Worm (Caenorhabditis elegans) whole organism, late embryonic: ENCODE measurements around the gene W09D6.4.
A peak's percentile ranks its signal among the peaks of the same experiment; 100 is the strongest.

Experiments used
- ama-1 ChIP-seq: fragments of 150-350 bp; optimal IDR thresholded peaks from 2 replicates; lab custom pipeline; 2014
- dve-1 ChIP-seq: sonication (generic microtip); optimal IDR thresholded peaks from 2 replicates; lab custom pipeline; 2017; ENCODE audit warnings: antibody characterized with exemption, mild to moderate bottlenecking, missing genetic modification characterization, missing compliant biosample characterization
- nhr-11 ChIP-seq: fragments of 150-350 bp; optimal IDR thresholded peaks from 2 replicates; lab custom pipeline; 2014; ENCODE audit warnings: missing biosample characterization, missing genetic modification characterization
- nhr-232 ChIP-seq: sonication (generic microtip); optimal IDR thresholded peaks from 2 replicates; lab custom pipeline; 2016; ENCODE audit warnings: missing genetic modification characterization, missing compliant biosample characterization
- pqm-1 ChIP-seq: sonication (generic microtip); optimal IDR thresholded peaks from 2 replicates; lab custom pipeline; 2016; ENCODE audit warnings: missing genetic modification characterization, missing compliant biosample characterization
- unc-42 ChIP-seq: sonication (generic microtip); optimal IDR thresholded peaks from 2 replicates; lab custom pipeline; 2016; ENCODE audit warnings: missing genotype, missing genetic modification characterization, missing compliant biosample characterization
- unc-55 ChIP-seq: sonication (generic microtip); optimal IDR thresholded peaks from 2 replicates; lab custom pipeline; 2017; ENCODE audit warnings: missing biosample characterization, missing genetic modification reagents, missing genetic modification characterization

ce11 chrIII:11119176-11119853, 39.8 kb downstream of the W09D6.4 start, which contains the start of the genes sup-35 and Y48A6C.4:
- no peak for TF ChIP-seq nhr-11 (tag; lab: Kevin White, UChicago)
- no peak for TF ChIP-seq nhr-232
- no peak for TF ChIP-seq dve-1 (tag; lab: Kevin White, UChicago)
- TF ChIP-seq unc-55 (GFP tag; lab: Kevin White, UChicago): peak; percentile 11
- peak; percentile 93 for TF ChIP-seq unc-42 (tag; lab: Kevin White, UChicago)
- TF ChIP-seq ama-1: no peak
- TF ChIP-seq pqm-1: peak; percentile 86
